Fruit fly (Drosophila melanogaster): ENCODE data around the gene Taf9.
A peak's percentile ranks its signal among the peaks of the same experiment; 100 is the strongest.

The Taf9 gene

dm6 chrX:17845820-17846379 is 3.9 kb downstream of the Taf9 start (continued):
- TF ChIP-seq Hmx (GFP tag; optimal IDR thresholded peaks at IDR 0.05) (no peak), CrebB (tag; optimal IDR thresholded peaks at IDR 0.05) (no peak), ERR (GFP tag; optimal IDR thresholded peaks at IDR 0.05) (no peak), trem (tag; optimal IDR thresholded peaks at IDR 0.05) (no peak), cato (GFP tag; optimal IDR thresholded peaks at IDR 0.05; ENCODE audit: borderline replicate concordance) (no peak), CG14965 (GFP tag; optimal IDR thresholded peaks at IDR 0.05; ENCODE audit: borderline replicate concordance) (no peak), CG15479 (GFP tag; optimal IDR thresholded peaks at IDR 0.05) (peak; percentile 55), toy (GFP tag; IDR thresholded peaks at IDR 0.05) (no peak), h (optimal IDR thresholded peaks at IDR 0.05) (no peak), CG6254 (GFP tag; optimal IDR thresholded peaks at IDR 0.05) (no peak), NK7.1 (GFP tag; optimal IDR thresholded peaks at IDR 0.05) (no peak), CG4730 (GFP tag; IDR thresholded peaks at IDR 0.05) (no peak), HLH4C (GFP tag; IDR thresholded peaks at IDR 0.05; ENCODE audit: partially characterized antibody) (no peak), CG42726 (GFP tag; IDR thresholded peaks at IDR 0.05; ENCODE audit: partially characterized antibody) (no peak)

- no peak for TF ChIP-seq corto (GFP tag; optimal IDR thresholded peaks at IDR 0.05)
- no peak for TF ChIP-seq sisA (GFP tag; IDR thresholded peaks at IDR 0.05)
- no peak for TF ChIP-seq CG13894 (tag; optimal IDR thresholded peaks at IDR 0.05)
- TF ChIP-seq Atf3 (GFP tag; optimal IDR thresholded peaks at IDR 0.05): no peak
- TF ChIP-seq CG10565 (GFP tag; optimal IDR thresholded peaks at IDR 0.05): no peak
- peak; percentile 47 for TF ChIP-seq CG2120 (GFP tag; optimal IDR thresholded peaks at IDR 0.05)
- TF ChIP-seq CG8089 (GFP tag; optimal IDR thresholded peaks at IDR 0.05): peak; percentile 12
- TF ChIP-seq rib (GFP tag; IDR thresholded peaks at IDR 0.05): no peak
- peak; percentile 15 for TF ChIP-seq Hsf (GFP tag; optimal IDR thresholded peaks at IDR 0.05)
- TF ChIP-seq chm (GFP tag; IDR thresholded peaks at IDR 0.05): no peak
- no peak for TF ChIP-seq peb (GFP tag; IDR thresholded peaks at IDR 0.05)
- no peak for TF ChIP-seq ase (GFP tag; IDR thresholded peaks at IDR 0.05)
- no peak for TF ChIP-seq ro (GFP tag; IDR thresholded peaks at IDR 0.05)
- TF ChIP-seq fd102C (GFP tag; optimal IDR thresholded peaks at IDR 0.05): no peak
- no peak for TF ChIP-seq CG15269 (tag; optimal IDR thresholded peaks at IDR 0.05)
- no peak for TF ChIP-seq gem (tag; optimal IDR thresholded peaks at IDR 0.05)
- TF ChIP-seq CG17912 (GFP tag; optimal IDR thresholded peaks at IDR 0.05): no peak
- no peak for TF ChIP-seq gsb (GFP tag; IDR thresholded peaks at IDR 0.05)
- no peak for TF ChIP-seq E2f1 (GFP tag; IDR thresholded peaks at IDR 0.05)
- peak; percentile 48 for TF ChIP-seq CG13296 (GFP tag; optimal IDR thresholded peaks at IDR 0.05)
- TF ChIP-seq cas (GFP tag; IDR thresholded peaks at IDR 0.05): no peak
- no peak for TF ChIP-seq org-1 (GFP tag; optimal IDR thresholded peaks at IDR 0.05)
- TF ChIP-seq CG12071 (GFP tag; optimal IDR thresholded peaks at IDR 0.05): no peak
- TF ChIP-seq Ravus (GFP tag; IDR thresholded peaks at IDR 0.05): no peak
- TF ChIP-seq CG1602 (GFP tag; optimal IDR thresholded peaks at IDR 0.05): no peak
- TF ChIP-seq Antp (GFP tag; optimal IDR thresholded peaks at IDR 0.05): no peak
- no peak for TF ChIP-seq Xbp1 (GFP tag; optimal IDR thresholded peaks at IDR 0.05)
- TF ChIP-seq dmrt99B (tag; optimal IDR thresholded peaks at IDR 0.05): no peak
- no peak for TF ChIP-seq CG9609 (GFP tag; optimal IDR thresholded peaks at IDR 0.05)
- TF ChIP-seq fru (optimal IDR thresholded peaks at IDR 0.05): no peak
- TF ChIP-seq dysf (GFP tag; IDR thresholded peaks at IDR 0.05): no peak
- no peak for TF ChIP-seq shn (GFP tag; optimal IDR thresholded peaks at IDR 0.05)
- TF ChIP-seq NC2α (GFP tag; optimal IDR thresholded peaks at IDR 0.05): no peak
- peak; percentile 24 for TF ChIP-seq Abd-B (GFP tag; optimal IDR thresholded peaks at IDR 0.05)
- TF ChIP-seq dm (GFP tag; optimal IDR thresholded peaks at IDR 0.05): peak; percentile 52
- TF ChIP-seq CG17802 (tag; optimal IDR thresholded peaks at IDR 0.05): no peak
- no peak for TF ChIP-seq Dip3 (GFP tag; optimal IDR thresholded peaks at IDR 0.05)
- peak; percentile 40 for TF ChIP-seq CG7786 (GFP tag; optimal IDR thresholded peaks at IDR 0.05)
- TF ChIP-seq CG6254 (GFP tag; optimal IDR thresholded peaks at IDR 0.05): no peak
These were observed 8.2 kb downstream of the Taf9 start, which contains the start of the genes CG15814 and Spt7 for dm6 chrX:17850179-17850578. Gene CG15814, minus strand, starts transcription at chrX:17850342. Gene Spt7, plus strand, starts transcription at chrX:17850460.

All from whole organism, embryonic.